Worm (Caenorhabditis elegans) whole organism, L1 larva: Measurements from ENCODE around the gene mop-25.2.

Source experiments
- C04F5.9 ChIP-seq: sonication (generic microtip); optimal IDR thresholded peaks from 2 replicates; lab custom pipeline; 2016; ENCODE audit warnings: missing genetic modification characterization, missing compliant biosample characterization
- F16B12.6 ChIP-seq: fragments of 150-350 bp; optimal IDR thresholded peaks from 2 replicates; lab custom pipeline; 2014; ENCODE audit warnings: missing biosample characterization, missing genetic modification characterization
- Y116A8C.19 ChIP-seq: sonication (generic microtip); optimal IDR thresholded peaks from 2 replicates; lab custom pipeline; 2016; ENCODE audit warnings: missing compliant biosample characterization, missing genetic modification characterization, borderline replicate concordance
- aha-1 ChIP-seq: fragments of 150-350 bp; optimal IDR thresholded peaks from 2 replicates; lab custom pipeline; 2014; ENCODE audit warnings: missing biosample characterization, missing genetic modification characterization
- alr-1 ChIP-seq: fragments of 200-800 bp; sonication (Bioruptor generic); optimal IDR thresholded peaks from 2 replicates; lab custom pipeline; 2018; ENCODE audit warnings: borderline replicate concordance, mild to moderate bottlenecking, missing genetic modification characterization, missing compliant biosample characterization
- ceh-63 ChIP-seq: fragments of 200-800 bp; sonication (Bioruptor generic); optimal IDR thresholded peaks from 2 replicates; lab custom pipeline; 2018; ENCODE audit warnings: mild to moderate bottlenecking, missing genetic modification characterization, missing compliant biosample characterization
- ceh-88 ChIP-seq: fragments of 200-800 bp; sonication (Bioruptor generic); IDR thresholded peaks from 2 replicates; pipeline ENCODE4 v1.3.6; 2022; ENCODE audit warnings: missing genetic modification characterization, missing compliant biosample characterization
- ces-1 ChIP-seq: fragments of 150-350 bp; optimal IDR thresholded peaks from 2 replicates; lab custom pipeline; 2014; ENCODE audit warnings: missing biosample characterization, missing genetic modification reagents, missing genetic modification characterization
- dsc-1 ChIP-seq: sonication (generic microtip); optimal IDR thresholded peaks from 2 replicates; lab custom pipeline; 2016; ENCODE audit warnings: mild to moderate bottlenecking, missing genetic modification characterization, missing compliant biosample characterization
- efl-1 ChIP-seq, 4 experiments: fragments of 150-350 bp; optimal IDR thresholded peaks in 3 of 4; peaks in 1 of 4; 1 replicate in 1 of 4; 2 replicates in 3 of 4; lab custom pipeline; 2014; ENCODE audit warnings: missing biosample characterization in 2 of 4, missing genetic modification characterization in 2 of 4, missing genetic modification reagents in 2 of 4
- efl-3 ChIP-seq: fragments of 200-800 bp; sonication (Bioruptor generic); optimal IDR thresholded peaks from 2 replicates; lab custom pipeline; 2018; ENCODE audit warnings: mild to moderate bottlenecking, missing genetic modification characterization, missing compliant biosample characterization
- elt-2 ChIP-seq: sonication (generic microtip); optimal IDR thresholded peaks from 2 replicates; lab custom pipeline; 2016; ENCODE audit warnings: missing genetic modification characterization, mild to moderate bottlenecking, inconsistent platforms, missing compliant biosample characterization, missing genetic modification reagents
- ets-5 ChIP-seq: fragments of 200-800 bp; sonication (Bioruptor generic); IDR thresholded peaks from 2 replicates; pipeline ENCODE4 v1.3.6; 2022; ENCODE audit warnings: missing genetic modification characterization, missing compliant biosample characterization
- fkh-10 ChIP-seq: sonication (generic microtip); optimal IDR thresholded peaks from 2 replicates; lab custom pipeline; 2017; ENCODE audit warnings: missing biosample characterization, missing genetic modification reagents, missing genetic modification characterization
- irx-1 ChIP-seq: sonication (generic microtip); optimal IDR thresholded peaks from 2 replicates; lab custom pipeline; 2016; ENCODE audit warnings: missing genetic modification characterization, missing compliant biosample characterization
- lin-14 ChIP-seq: fragments of 200-800 bp; sonication (Bioruptor generic); optimal IDR thresholded peaks from 2 replicates; lab custom pipeline; 2018; ENCODE audit warnings: mild to moderate bottlenecking, missing genetic modification characterization, moderate library complexity, missing compliant biosample characterization
- lin-35 ChIP-seq, 2 experiments: fragments of 150-350 bp; optimal IDR thresholded peaks; 2 replicates each; lab custom pipeline; 2014; ENCODE audit warnings: missing biosample characterization in 2 of 2, missing genetic modification characterization in 2 of 2, missing genetic modification reagents in 2 of 2
- lin-39 ChIP-seq: fragments of 150-350 bp; optimal IDR thresholded peaks from 2 replicates; lab custom pipeline; 2014; ENCODE audit warnings: missing biosample characterization, missing genetic modification reagents, missing genetic modification characterization
- mef-2 ChIP-seq: fragments of 150-350 bp; optimal IDR thresholded peaks from 2 replicates; lab custom pipeline; 2014; ENCODE audit warnings: missing biosample characterization, missing genetic modification characterization
- nhr-12 ChIP-seq: sonication (generic microtip); optimal IDR thresholded peaks from 2 replicates; lab custom pipeline; 2017; ENCODE audit warnings: missing biosample characterization, missing genetic modification characterization
- nhr-19 ChIP-seq: fragments of 200-800 bp; sonication (Bioruptor generic); conservative IDR thresholded peaks from 2 replicates; pipeline ENCODE4 v1.3.6; 2022; ENCODE audit warnings: missing genetic modification characterization, missing compliant biosample characterization
- nhr-47 ChIP-seq: sonication (generic microtip); optimal IDR thresholded peaks from 2 replicates; lab custom pipeline; 2016; ENCODE audit warnings: mild to moderate bottlenecking, missing genetic modification characterization, moderate library complexity, missing compliant biosample characterization
- nhr-77 ChIP-seq: fragments of 150-350 bp; optimal IDR thresholded peaks from 2 replicates; lab custom pipeline; 2014; ENCODE audit warnings: missing biosample characterization, missing genetic modification characterization
- nhr-85 ChIP-seq: sonication (generic microtip); peaks from one replicate; lab custom pipeline; 2016; ENCODE audit warnings: missing genetic modification characterization, inconsistent platforms, missing compliant biosample characterization
- pag-3 ChIP-seq: sonication (generic microtip); optimal IDR thresholded peaks from 2 replicates; lab custom pipeline; 2017; ENCODE audit warnings: missing genetic modification characterization, mild to moderate bottlenecking, missing compliant biosample characterization, antibody characterized with exemption, borderline replicate concordance; ENCODE audit not compliant: insufficient read depth
- rnt-1 ChIP-seq: sonication (generic microtip); optimal IDR thresholded peaks from 2 replicates; lab custom pipeline; 2016; ENCODE audit warnings: mild to moderate bottlenecking, missing genetic modification characterization, moderate library complexity, missing compliant biosample characterization
- skn-1 ChIP-seq: fragments of 150-350 bp; optimal IDR thresholded peaks from 2 replicates; lab custom pipeline; 2014; ENCODE audit warnings: missing biosample characterization, missing genetic modification characterization
- tlp-1 ChIP-seq: fragments of 150-350 bp; optimal IDR thresholded peaks from 2 replicates; lab custom pipeline; 2014; ENCODE audit warnings: missing biosample characterization, missing genetic modification characterization
- unc-62 ChIP-seq: fragments of 150-350 bp; optimal IDR thresholded peaks from 2 replicates; lab custom pipeline; 2014; ENCODE audit warnings: missing biosample characterization, missing genetic modification reagents, missing genetic modification characterization
- unc-98 ChIP-seq: fragments of 200-800 bp; sonication (Bioruptor generic); IDR thresholded peaks from 2 replicates; pipeline ENCODE4 v1.3.6; 2022; ENCODE audit warnings: missing genetic modification characterization, missing compliant biosample characterization
- vab-15 ChIP-seq: sonication (generic microtip); optimal IDR thresholded peaks from 2 replicates; lab custom pipeline; 2017; ENCODE audit warnings: missing genotype, mild to moderate bottlenecking, missing genetic modification characterization, missing compliant biosample characterization

Gene mop-25.2

DNA sequence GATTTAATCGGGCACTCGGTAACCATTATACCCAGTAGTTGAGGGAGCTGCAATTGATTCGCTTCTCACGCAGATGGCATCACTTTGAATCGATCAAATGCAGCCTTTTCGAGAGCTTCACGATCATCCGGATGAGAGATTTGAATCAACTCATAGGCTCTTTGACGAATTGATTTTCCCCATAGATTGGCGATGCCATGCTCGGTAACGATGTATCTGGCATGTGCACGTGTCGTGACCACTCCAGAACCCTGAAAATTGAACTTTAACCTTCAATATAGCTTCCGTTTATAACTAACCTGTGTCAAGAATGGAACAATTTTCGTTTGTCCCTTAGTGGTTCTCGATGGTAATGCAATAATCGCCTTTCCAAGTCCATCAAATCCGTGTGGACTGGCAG lies 19.3 kb downstream of the mop-25.2 start:
- TF ChIP-seq F16B12.6 (no peak), nhr-19 (GFP tag; lab: Robert Waterston, UW) (no peak), efl-3 (GFP tag; lab: Kevin White, UChicago) (no peak), tlp-1 (tag; lab: Kevin White, UChicago) (no peak)
- TF ChIP-seq, all 84 proteins: peak for 0

DNA sequence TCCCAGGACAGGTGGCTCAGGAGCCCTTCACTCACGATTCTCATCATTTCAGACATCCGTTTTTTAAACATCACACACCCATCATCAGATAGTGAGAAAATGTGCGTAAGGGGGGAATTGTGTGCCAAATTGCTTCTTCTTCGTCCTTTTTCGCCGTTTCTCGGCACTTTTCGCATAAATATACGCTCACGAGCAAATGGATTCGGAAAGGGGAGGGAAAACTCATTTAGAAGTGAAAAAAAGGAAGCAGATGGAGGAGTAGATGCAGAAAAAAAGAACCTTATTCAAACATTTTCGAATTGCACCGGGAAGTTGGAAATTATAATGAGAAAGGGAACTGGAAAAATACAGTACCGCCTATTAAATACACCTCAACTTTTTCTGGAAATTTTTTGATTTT lies 21.5 kb downstream of the mop-25.2 start:
- TF ChIP-seq fkh-10 (GFP tag; lab: Kevin White, UChicago): peak; percentile 76
- TF ChIP-seq lin-14 (GFP tag; lab: Kevin White, UChicago): peak; percentile 56
- no peak for TF ChIP-seq Y116A8C.19 (tag; lab: Kevin White, UChicago)
- TF ChIP-seq unc-62 (GFP tag; lab: Kevin White, UChicago): no peak
- TF ChIP-seq alr-1 (tag; lab: Kevin White, UChicago): no peak
- TF ChIP-seq nhr-47: no peak
- TF ChIP-seq nhr-85 (tag; lab: Kevin White, UChicago): no peak

DNA sequence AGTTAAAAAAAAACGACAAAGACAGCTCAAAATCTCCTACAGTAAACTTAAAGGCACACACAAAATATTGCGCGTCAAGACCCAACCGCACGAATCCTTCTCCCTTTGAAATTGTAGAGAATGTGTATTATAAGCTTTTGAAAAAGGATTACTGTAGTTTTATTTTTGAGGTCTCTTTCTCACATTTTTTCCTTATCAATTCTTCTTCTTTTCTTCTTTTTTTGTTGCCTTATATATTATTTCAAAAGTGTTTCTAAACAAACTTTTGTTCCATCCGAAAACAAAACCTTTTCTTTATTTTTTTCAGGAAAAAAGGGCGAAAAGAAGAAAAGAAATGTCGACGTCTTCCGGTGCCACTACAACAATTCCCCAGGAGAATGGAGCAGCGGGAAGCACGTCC lies 23.0 kb downstream of the mop-25.2 start, which contains the start of gene ZK1320.13:
Gene ZK1320.13, plus strand, starts transcription at position 301 of the 400 bp plus-strand sequence.
- peak; percentile 28 for TF ChIP-seq lin-14 (GFP tag; lab: Kevin White, UChicago)
- TF ChIP-seq pag-3 (tag; lab: Kevin White, UChicago): no peak

- peak; percentile 26 for TF ChIP-seq lin-14 (GFP tag; lab: Kevin White, UChicago)
- no peak for TF ChIP-seq Y116A8C.19 (tag; lab: Kevin White, UChicago)
Observed at ce11 chrII:9679842-9680241, 23.7 kb downstream of the mop-25.2 start.

DNA sequence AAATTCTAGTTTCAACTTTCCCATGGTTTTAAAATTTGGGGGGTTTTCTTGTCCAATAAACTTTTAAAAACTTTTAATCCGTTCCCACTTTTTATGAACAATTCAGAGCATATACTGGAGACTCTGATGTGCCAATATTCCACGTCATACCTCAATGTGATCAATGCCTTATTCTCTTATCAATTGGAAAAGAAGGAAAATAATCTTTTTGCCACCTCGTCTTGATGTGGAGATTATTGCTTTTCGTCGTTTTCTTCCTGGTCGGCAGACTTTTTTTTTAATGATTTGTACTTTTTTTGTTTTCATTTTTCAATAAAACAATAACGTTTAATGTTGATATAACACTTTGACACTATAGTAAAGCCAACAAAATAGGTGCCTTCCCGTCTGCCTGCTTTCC lies 26.0 kb downstream of the mop-25.2 start:
- TF ChIP-seq efl-1 (optimal IDR thresholded peaks at IDR 0.05; lab: Kevin White, UChicago): no peak
- TF ChIP-seq efl-1 (GFP tag; optimal IDR thresholded peaks at IDR 0.05 in 1 of 2; lab: Kevin White, UChicago): no peak
- TF ChIP-seq mef-2: no peak
- peak; percentile 14 for TF ChIP-seq dsc-1 (tag; lab: Kevin White, UChicago)
- TF ChIP-seq elt-2 (tag; lab: Kevin White, UChicago): peak; percentile 17
- no peak for TF ChIP-seq skn-1 (tag; lab: Kevin White, UChicago)
- no peak for TF ChIP-seq vab-15 (tag; lab: Kevin White, UChicago)

- TF ChIP-seq unc-98 (GFP tag; lab: Robert Waterston, UW) (no peak), ets-5 (GFP tag; lab: Robert Waterston, UW) (no peak), aha-1 (tag; lab: Kevin White, UChicago) (no peak), fkh-10 (GFP tag; lab: Kevin White, UChicago) (no peak), rnt-1 (tag; lab: Kevin White, UChicago) (no peak), vab-15 (tag; lab: Kevin White, UChicago) (no peak), irx-1 (no peak), nhr-12 (tag; lab: Kevin White, UChicago) (no peak), lin-39 (tag; lab: Kevin White, UChicago) (no peak), Y116A8C.19 (tag; lab: Kevin White, UChicago) (no peak), ces-1 (no peak), nhr-77 (tag; lab: Kevin White, UChicago) (no peak), dsc-1 (tag; lab: Kevin White, UChicago) (no peak), ceh-63 (GFP tag; lab: Kevin White, UChicago) (no peak), lin-35 (GFP tag; optimal IDR thresholded peaks at IDR 0.05; lab: Kevin White, UChicago) (no peak), unc-62 (GFP tag; lab: Kevin White, UChicago) (no peak), C04F5.9 (tag; lab: Kevin White, UChicago) (no peak), ceh-88 (GFP tag; lab: Robert Waterston, UW) (no peak)
Observed at ce11 chrII:9674678-9675077, 28.8 kb downstream of the mop-25.2 start, which contains the start of gene arc-1. Gene arc-1, plus strand, starts transcription at chrII:9674978.
